Worm (Caenorhabditis elegans) whole organism, early embryonic: ENCODE results near the gene C44B11.6.

Experiments used
- B0310.2 ChIP-seq: sonication (generic microtip); optimal IDR thresholded peaks from 2 replicates; lab custom pipeline; 2016; ENCODE audit warnings: mild to moderate bottlenecking, missing genetic modification characterization, missing compliant biosample characterization
- F13C5.2 ChIP-seq: sonication (generic microtip); optimal IDR thresholded peaks from 2 replicates; lab custom pipeline; 2017; ENCODE audit warnings: mild to moderate bottlenecking, missing genetic modification characterization, inconsistent platforms, missing compliant biosample characterization
- aly-1 ChIP-seq: sonication (generic microtip); optimal IDR thresholded peaks from 2 replicates; lab custom pipeline; 2016; ENCODE audit warnings: missing genetic modification characterization, missing compliant biosample characterization
- ama-1 ChIP-seq: fragments of 150-350 bp; optimal IDR thresholded peaks from 2 replicates; lab custom pipeline; 2014
- ceh-13 ChIP-seq: fragments of 200-800 bp; sonication (Bioruptor generic); optimal IDR thresholded peaks from 2 replicates; lab custom pipeline; 2018; ENCODE audit warnings: mild to moderate bottlenecking, missing genetic modification characterization, missing compliant biosample characterization
- ceh-36 ChIP-seq: sonication (generic microtip); optimal IDR thresholded peaks from 2 replicates; lab custom pipeline; 2016; ENCODE audit warnings: missing genetic modification characterization, inconsistent platforms, missing compliant biosample characterization
- ets-7 ChIP-seq: sonication (generic microtip); optimal IDR thresholded peaks from 2 replicates; lab custom pipeline; 2016; ENCODE audit warnings: missing genotype, missing genetic modification characterization, missing compliant biosample characterization
- flt-1 ChIP-seq: fragments of 200-800 bp; sonication (Bioruptor generic); IDR thresholded peaks from 2 replicates; pipeline ENCODE4 v1.3.6; 2022; ENCODE audit warnings: missing genetic modification characterization, missing compliant biosample characterization
- hmbx-1 ChIP-seq: sonication (generic microtip); optimal IDR thresholded peaks from 2 replicates; lab custom pipeline; 2016; ENCODE audit warnings: mild to moderate bottlenecking, missing genetic modification characterization, missing compliant biosample characterization
- hmg-4 ChIP-seq: fragments of 200-800 bp; sonication (Bioruptor generic); optimal IDR thresholded peaks from 2 replicates; lab custom pipeline; 2018; ENCODE audit warnings: mild to moderate bottlenecking, missing genetic modification characterization, missing compliant biosample characterization
- hnd-1 ChIP-seq: sonication (generic microtip); optimal IDR thresholded peaks from 2 replicates; lab custom pipeline; 2016; ENCODE audit warnings: missing genetic modification characterization, missing compliant biosample characterization
- pes-1 ChIP-seq: fragments of 200-800 bp; sonication (Bioruptor generic); IDR thresholded peaks from 2 replicates; pipeline ENCODE4 v1.3.6; 2022; ENCODE audit warnings: missing genetic modification reagents, missing genetic modification characterization, missing compliant biosample characterization
- scrt-1 ChIP-seq: fragments of 200-800 bp; sonication (Bioruptor generic); IDR thresholded peaks from 2 replicates; pipeline ENCODE4 v1.3.6; 2022; ENCODE audit warnings: missing genetic modification characterization, missing compliant biosample characterization
- sea-1 ChIP-seq: fragments of 200-800 bp; sonication (Bioruptor generic); conservative IDR thresholded peaks from 2 replicates; pipeline ENCODE4 v1.3.6; 2022; ENCODE audit warnings: missing genetic modification characterization, missing compliant biosample characterization
- tbx-11 ChIP-seq: fragments of 200-800 bp; sonication (Bioruptor generic); IDR thresholded peaks from 2 replicates; pipeline ENCODE4 v1.3.6; 2022; ENCODE audit warnings: missing genetic modification characterization, missing compliant biosample characterization
- tbx-37 ChIP-seq: fragments of 200-800 bp; sonication (Bioruptor generic); conservative IDR thresholded peaks from 2 replicates; pipeline ENCODE4 v1.3.6; 2022; ENCODE audit warnings: missing genetic modification reagents, missing genetic modification characterization, missing compliant biosample characterization
- tra-4 ChIP-seq: sonication (generic microtip); optimal IDR thresholded peaks from 2 replicates; lab custom pipeline; 2017; ENCODE audit warnings: missing genetic modification characterization, missing compliant biosample characterization

Gene C44B11.6

ce11 chrIII:3109564-3109963 is 43.4 kb upstream of the C44B11.6 start:
- TF ChIP-seq ceh-36 (tag; lab: Kevin White, UChicago) (no peak), tbx-11 (GFP tag; lab: Robert Waterston, UW) (no peak), tra-4 (tag; lab: Kevin White, UChicago) (no peak), hmg-4 (GFP tag; lab: Kevin White, UChicago) (no peak), hnd-1 (tag; lab: Kevin White, UChicago) (no peak)

ce11 chrIII:3110614-3111013 is 42.3 kb upstream of the C44B11.6 start:
- TF ChIP-seq pes-1 (GFP tag; lab: Robert Waterston, UW) (no peak), ceh-36 (tag; lab: Kevin White, UChicago) (no peak), sea-1 (GFP tag; lab: Robert Waterston, UW) (no peak), hmg-4 (GFP tag; lab: Kevin White, UChicago) (no peak), ets-7 (tag; lab: Kevin White, UChicago) (no peak), B0310.2 (tag; lab: Kevin White, UChicago) (no peak), aly-1 (tag; lab: Kevin White, UChicago) (no peak), tbx-37 (GFP tag; lab: Robert Waterston, UW) (no peak), tbx-11 (GFP tag; lab: Robert Waterston, UW) (no peak), F13C5.2 (no peak), hmbx-1 (tag; lab: Kevin White, UChicago) (no peak), flt-1 (GFP tag; lab: Robert Waterston, UW) (no peak), ceh-13 (GFP tag; lab: Kevin White, UChicago) (no peak), hnd-1 (tag; lab: Kevin White, UChicago) (no peak), tra-4 (tag; lab: Kevin White, UChicago) (no peak), ama-1 (no peak), scrt-1 (no peak)

- TF ChIP-seq tbx-11 (GFP tag; lab: Robert Waterston, UW) (no peak), ceh-36 (tag; lab: Kevin White, UChicago) (no peak)
Measured at ce11 chrIII:3111534-3111933, 41.4 kb upstream of the C44B11.6 start.

ce11 chrIII:3112001-3112400 is 40.9 kb upstream of the C44B11.6 start:
- no peak for TF ChIP-seq sea-1 (GFP tag; lab: Robert Waterston, UW)

- no peak for TF ChIP-seq hmg-4 (GFP tag; lab: Kevin White, UChicago)
- TF ChIP-seq pes-1 (GFP tag; lab: Robert Waterston, UW) = no peak
- TF ChIP-seq sea-1 (GFP tag; lab: Robert Waterston, UW) = no peak
- TF ChIP-seq F13C5.2 = no peak
- no peak for TF ChIP-seq flt-1 (GFP tag; lab: Robert Waterston, UW)
- TF ChIP-seq B0310.2 (tag; lab: Kevin White, UChicago) = no peak
- TF ChIP-seq ceh-13 (GFP tag; lab: Kevin White, UChicago) = no peak
- TF ChIP-seq tra-4 (tag; lab: Kevin White, UChicago) = no peak
- TF ChIP-seq ceh-36 (tag; lab: Kevin White, UChicago) = no peak
- TF ChIP-seq ets-7 (tag; lab: Kevin White, UChicago) = no peak
- TF ChIP-seq scrt-1 = no peak
Measured at ce11 chrIII:3112616-3113015, 40.3 kb upstream of the C44B11.6 start.

- TF ChIP-seq hmbx-1 (tag; lab: Kevin White, UChicago) (no peak), ets-7 (tag; lab: Kevin White, UChicago) (no peak), B0310.2 (tag; lab: Kevin White, UChicago) (no peak), hnd-1 (tag; lab: Kevin White, UChicago) (no peak), ama-1 (no peak), hmg-4 (GFP tag; lab: Kevin White, UChicago) (no peak), tbx-11 (GFP tag; lab: Robert Waterston, UW) (no peak), scrt-1 (no peak), aly-1 (tag; lab: Kevin White, UChicago) (no peak), ceh-36 (tag; lab: Kevin White, UChicago) (no peak), flt-1 (GFP tag; lab: Robert Waterston, UW) (no peak), tbx-37 (GFP tag; lab: Robert Waterston, UW) (no peak), sea-1 (GFP tag; lab: Robert Waterston, UW) (no peak), F13C5.2 (no peak), pes-1 (GFP tag; lab: Robert Waterston, UW) (no peak), tra-4 (tag; lab: Kevin White, UChicago) (no peak), ceh-13 (GFP tag; lab: Kevin White, UChicago) (no peak)
Measured at ce11 chrIII:3116969-3117368, 36.0 kb upstream of the C44B11.6 start.

- TF ChIP-seq aly-1 (tag; lab: Kevin White, UChicago) (no peak), tra-4 (tag; lab: Kevin White, UChicago) (no peak), ama-1 (no peak), hnd-1 (tag; lab: Kevin White, UChicago) (no peak), pes-1 (GFP tag; lab: Robert Waterston, UW) (no peak), flt-1 (GFP tag; lab: Robert Waterston, UW) (no peak), ets-7 (tag; lab: Kevin White, UChicago) (no peak), ceh-13 (GFP tag; lab: Kevin White, UChicago) (no peak), F13C5.2 (no peak), hmg-4 (GFP tag; lab: Kevin White, UChicago) (no peak), ceh-36 (tag; lab: Kevin White, UChicago) (no peak), B0310.2 (tag; lab: Kevin White, UChicago) (no peak), sea-1 (GFP tag; lab: Robert Waterston, UW) (no peak), tbx-37 (GFP tag; lab: Robert Waterston, UW) (no peak), scrt-1 (no peak)
Measured at ce11 chrIII:3119972-3120371, 33.0 kb upstream of the C44B11.6 start.
